Fruit fly (Drosophila melanogaster) whole organism, embryonic: Measurements from ENCODE around the gene SIFaR.

Experiments used
- CG13424 ChIP-seq: fragments of 200-800 bp; sonication (Bioruptor generic); optimal IDR thresholded peaks from 2 replicates; lab custom pipeline; 2019; ENCODE audit warnings: missing biosample characterization, mild to moderate bottlenecking, missing genetic modification characterization, moderate library complexity
- CG17385 ChIP-seq: fragments of 200-800 bp; sonication (Bioruptor generic); optimal IDR thresholded peaks from 3 replicates; lab custom pipeline; 2018; ENCODE audit warnings: missing biosample characterization, mild to moderate bottlenecking, missing genetic modification characterization
- CG17829 ChIP-seq: fragments of 200-800 bp; optimal IDR thresholded peaks from 2 replicates; lab custom pipeline; 2019; ENCODE audit warnings: missing biosample characterization, mild to moderate bottlenecking, missing genetic modification characterization, moderate library complexity
- CG18764 ChIP-seq: fragments of 200-800 bp; sonication (Bioruptor generic); optimal IDR thresholded peaks from 3 replicates; lab custom pipeline; 2016; ENCODE audit warnings: missing biosample characterization, missing genetic modification characterization
- CG3281 ChIP-seq: fragments of 200-800 bp; sonication (Bioruptor generic); optimal IDR thresholded peaks from 3 replicates; lab custom pipeline; 2017; ENCODE audit warnings: missing biosample characterization, mild to moderate bottlenecking, missing genetic modification characterization
- CG33213 ChIP-seq: fragments of 200-800 bp; sonication (Bioruptor generic); optimal IDR thresholded peaks from 3 replicates; lab custom pipeline; 2016; ENCODE audit warnings: missing biosample characterization, missing genetic modification characterization
- CG4282 ChIP-seq: fragments of 200-800 bp; sonication (Bioruptor generic); optimal IDR thresholded peaks from 2 replicates; lab custom pipeline; 2016; ENCODE audit warnings: missing biosample characterization, missing genetic modification characterization
- CG4328 ChIP-seq: fragments of 200-800 bp; sonication (Bioruptor generic); optimal IDR thresholded peaks from 3 replicates; lab custom pipeline; 2017; ENCODE audit warnings: missing biosample characterization, missing genetic modification reagents, missing genetic modification characterization
- CG7271 ChIP-seq: fragments of 200-800 bp; sonication (Bioruptor generic); optimal IDR thresholded peaks from 2 replicates; lab custom pipeline; 2018; ENCODE audit warnings: missing biosample characterization, mild to moderate bottlenecking, missing genetic modification characterization, moderate library complexity
- CG7556 ChIP-seq: fragments of 200-800 bp; sonication (Bioruptor generic); optimal IDR thresholded peaks from 2 replicates; lab custom pipeline; 2017; ENCODE audit warnings: missing biosample characterization, mild to moderate bottlenecking, missing genetic modification characterization
- CG7839 ChIP-seq: fragments of 200-800 bp; sonication (Bioruptor generic); optimal IDR thresholded peaks from 3 replicates; lab custom pipeline; 2018; ENCODE audit warnings: missing biosample characterization, mild to moderate bottlenecking, missing genetic modification characterization, moderate library complexity
- CG7928 ChIP-seq: fragments of 200-800 bp; sonication (Bioruptor generic); optimal IDR thresholded peaks from 2 replicates; lab custom pipeline; 2017; ENCODE audit warnings: missing biosample characterization, mild to moderate bottlenecking, missing genetic modification characterization
- CG7963 ChIP-seq: fragments of 200-800 bp; sonication (Bioruptor generic); IDR thresholded peaks from 3 replicates; pipeline ENCODE4 v1.3.6; 2022; ENCODE audit warnings: missing biosample characterization, missing genetic modification characterization; ENCODE audit not compliant: partially characterized antibody
- CG8388 ChIP-seq: fragments of 200-800 bp; sonication (Bioruptor generic); optimal IDR thresholded peaks from 2 replicates; lab custom pipeline; 2019; ENCODE audit warnings: missing biosample characterization, mild to moderate bottlenecking, missing genetic modification characterization, moderate library complexity
- CoRest ChIP-seq: fragments of 200-800 bp; sonication (Bioruptor generic); optimal IDR thresholded peaks from 3 replicates; lab custom pipeline; 2018; ENCODE audit warnings: missing biosample characterization, mild to moderate bottlenecking, missing genetic modification characterization, moderate library complexity
- Doc2 ChIP-seq: fragments of 200-800 bp; sonication (Bioruptor generic); IDR thresholded peaks from 2 replicates; pipeline ENCODE4 v1.3.6; 2022; ENCODE audit warnings: missing biosample characterization, missing genetic modification characterization
- Eip74EF ChIP-seq, 2 experiments: fragments of 200-800 bp in 1 of 2; fragments of >200 bp in 1 of 2; sonication (Bioruptor generic) in 1 of 2; optimal IDR thresholded peaks; 2 replicates each; lab custom pipeline; 2017 to 2019; ENCODE audit warnings: missing biosample characterization in 2 of 2, missing genetic modification characterization in 2 of 2, mild to moderate bottlenecking in 1 of 2, moderate library complexity in 1 of 2
- Ets65A ChIP-seq: fragments of 200-800 bp; sonication (Bioruptor generic); peaks from one replicate; lab custom pipeline; 2016; ENCODE audit warnings: missing biosample characterization, missing genetic modification characterization
- Ets97D ChIP-seq: fragments of 200-800 bp; sonication (Bioruptor generic); optimal IDR thresholded peaks from 3 replicates; lab custom pipeline; 2016; ENCODE audit warnings: missing biosample characterization, missing genetic modification characterization
- Lim3 ChIP-seq: fragments of 200-800 bp; sonication (Bioruptor generic); IDR thresholded peaks from 2 replicates; pipeline ENCODE4 v1.3.6; 2022; ENCODE audit warnings: missing biosample characterization, missing genetic modification characterization
- Mad ChIP-seq: fragments of 200-800 bp; sonication (Bioruptor generic); optimal IDR thresholded peaks from 2 replicates; lab custom pipeline; 2016; ENCODE audit warnings: missing biosample characterization, missing genetic modification characterization
- Mrtf ChIP-seq: fragments of 200-800 bp; sonication (Bioruptor generic); IDR thresholded peaks from 3 replicates; pipeline ENCODE4 v1.3.6; 2022; ENCODE audit warnings: missing biosample characterization, missing genetic modification characterization
- Oli ChIP-seq: fragments of 200-800 bp; sonication (Bioruptor generic); optimal IDR thresholded peaks from 2 replicates; lab custom pipeline; 2018; ENCODE audit warnings: missing biosample characterization, mild to moderate bottlenecking, missing genetic modification characterization, moderate library complexity
- PHDP ChIP-seq: fragments of 200-800 bp; sonication (Bioruptor generic); optimal IDR thresholded peaks from 3 replicates; lab custom pipeline; 2018; ENCODE audit warnings: missing biosample characterization, mild to moderate bottlenecking, missing genetic modification characterization, moderate library complexity
- Taf1 ChIP-seq: fragments of 200-800 bp; sonication (Bioruptor generic); IDR thresholded peaks from 2 replicates; pipeline ENCODE4 v1.3.6; 2022; ENCODE audit warnings: missing biosample characterization, missing genetic modification characterization
- al ChIP-seq: fragments of 200-800 bp; sonication (Bioruptor generic); IDR thresholded peaks from 2 replicates; pipeline ENCODE4 v1.3.6; 2022; ENCODE audit warnings: missing biosample characterization, missing genetic modification characterization
- bcd ChIP-seq: fragments of 200-800 bp; sonication (Bioruptor generic); optimal IDR thresholded peaks from 2 replicates; lab custom pipeline; 2017; ENCODE audit warnings: missing biosample characterization, mild to moderate bottlenecking, missing genetic modification characterization
- cato ChIP-seq: fragments of 200-800 bp; sonication (Bioruptor generic); optimal IDR thresholded peaks from 2 replicates; lab custom pipeline; 2016; ENCODE audit warnings: missing biosample characterization, missing genetic modification characterization, borderline replicate concordance
- croc ChIP-seq: fragments of 200-800 bp; sonication (Bioruptor generic); conservative IDR thresholded peaks from 3 replicates; pipeline ENCODE4 v1.3.6; 2022; ENCODE audit warnings: missing biosample characterization, missing genetic modification characterization
- cwo ChIP-seq: fragments of 200-800 bp; sonication (Bioruptor generic); optimal IDR thresholded peaks from 3 replicates; lab custom pipeline; 2017; ENCODE audit warnings: missing biosample characterization, missing genetic modification characterization, mild to moderate bottlenecking, moderate library complexity, missing genetic modification reagents
- danr ChIP-seq: fragments of 200-800 bp; sonication (Bioruptor generic); IDR thresholded peaks from 2 replicates; pipeline ENCODE4 v1.3.6; 2022; ENCODE audit warnings: missing biosample characterization, missing genetic modification characterization
- grau ChIP-seq: fragments of 200-800 bp; optimal IDR thresholded peaks from 3 replicates; lab custom pipeline; 2019; ENCODE audit warnings: missing biosample characterization, mild to moderate bottlenecking, missing genetic modification characterization, moderate library complexity
- h ChIP-seq: fragments of >200 bp; optimal IDR thresholded peaks from 2 replicates; lab custom pipeline; 2017
- hbn ChIP-seq: fragments of 200-800 bp; sonication (Bioruptor generic); IDR thresholded peaks from 2 replicates; pipeline ENCODE4 v1.3.6; 2022; ENCODE audit warnings: missing biosample characterization, missing genetic modification characterization; ENCODE audit not compliant: partially characterized antibody
- luna ChIP-seq: fragments of 200-800 bp; sonication (Bioruptor generic); optimal IDR thresholded peaks from 2 replicates; lab custom pipeline; 2016; ENCODE audit warnings: missing biosample characterization, missing genetic modification characterization
- mld ChIP-seq: fragments of 200-800 bp; sonication (Bioruptor generic); IDR thresholded peaks from 3 replicates; pipeline ENCODE4 v1.3.6; 2022; ENCODE audit warnings: missing biosample characterization, missing genetic modification characterization; ENCODE audit not compliant: partially characterized antibody
- nerfin-2 ChIP-seq: fragments of 200-800 bp; sonication (Bioruptor generic); IDR thresholded peaks from 2 replicates; pipeline ENCODE4 v1.3.6; 2022; ENCODE audit warnings: missing biosample characterization, missing genetic modification characterization; ENCODE audit not compliant: partially characterized antibody
- nom ChIP-seq: fragments of 200-800 bp; sonication (Bioruptor generic); optimal IDR thresholded peaks from 2 replicates; lab custom pipeline; 2017; ENCODE audit warnings: missing biosample characterization, missing genetic modification characterization, mild to moderate bottlenecking, moderate library complexity, missing genetic modification reagents
- p53 ChIP-seq: fragments of 200-800 bp; sonication (Bioruptor generic); optimal IDR thresholded peaks from 2 replicates; lab custom pipeline; 2016; ENCODE audit warnings: missing biosample characterization, missing genetic modification characterization
- psq ChIP-seq: fragments of 200-800 bp; sonication (Bioruptor generic); optimal IDR thresholded peaks from 2 replicates; lab custom pipeline; 2017; ENCODE audit warnings: missing biosample characterization, missing genetic modification characterization
- ranshi ChIP-seq: fragments of 200-800 bp; sonication (Bioruptor generic); IDR thresholded peaks from 2 replicates; pipeline ENCODE4 v1.3.6; 2022; ENCODE audit warnings: missing biosample characterization, missing genetic modification characterization
- run ChIP-seq: fragments of 200-800 bp; sonication (Bioruptor generic); optimal IDR thresholded peaks from 3 replicates; lab custom pipeline; 2018; ENCODE audit warnings: missing biosample characterization, mild to moderate bottlenecking, missing genetic modification characterization
- sd ChIP-seq: fragments of 200-800 bp; sonication (Bioruptor generic); optimal IDR thresholded peaks from 3 replicates; lab custom pipeline; 2018; ENCODE audit warnings: missing biosample characterization, mild to moderate bottlenecking, missing genetic modification characterization, moderate library complexity
- sens ChIP-seq: fragments of 200-800 bp; sonication (Bioruptor generic); peaks from one replicate; lab custom pipeline; 2016; ENCODE audit warnings: missing biosample characterization, missing genetic modification characterization
- sens-2 ChIP-seq: fragments of 200-800 bp; sonication (Bioruptor generic); IDR thresholded peaks from 2 replicates; pipeline ENCODE4 v1.3.6; 2022; ENCODE audit warnings: missing biosample characterization, missing genetic modification characterization
- tgo ChIP-seq: fragments of 200-800 bp; sonication (Bioruptor generic); IDR thresholded peaks from 3 replicates; pipeline ENCODE4 v1.3.6; 2022; ENCODE audit warnings: missing biosample characterization, missing genetic modification characterization
- tx ChIP-seq: fragments of 200-800 bp; sonication (Bioruptor generic); optimal IDR thresholded peaks from 2 replicates; lab custom pipeline; 2016; ENCODE audit warnings: missing biosample characterization, missing genetic modification characterization

Gene SIFaR

DNA sequence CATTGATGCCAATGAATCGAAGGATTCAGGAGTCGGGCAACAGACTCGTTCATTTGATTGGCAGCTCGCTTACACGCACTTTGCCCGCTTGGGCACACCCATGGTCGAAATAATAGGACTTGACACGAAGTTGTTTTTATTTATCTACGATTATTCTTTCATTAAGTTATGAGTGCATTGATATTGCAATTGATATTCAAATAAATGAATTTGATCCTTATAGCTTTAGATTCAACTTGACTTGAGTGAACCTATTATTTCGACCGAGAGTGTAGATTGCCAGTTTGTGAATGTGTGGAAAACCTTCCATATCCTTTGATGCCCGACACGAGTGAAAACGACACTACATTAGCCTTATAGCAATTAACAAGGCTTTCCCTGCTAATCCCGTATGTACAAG is 36.7 kb upstream of the SIFaR start (continued):
- TF ChIP-seq Oli (tag; lab: Kevin White, UChicago): peak; percentile 62
- TF ChIP-seq Ets65A (GFP tag; lab: Kevin White, UChicago): peak; percentile 37
- no peak for TF ChIP-seq mld (GFP tag; lab: Robert Waterston, UW)
- no peak for TF ChIP-seq CG7928 (GFP tag; lab: Kevin White, UChicago)
- TF ChIP-seq CG7556 (GFP tag; lab: Kevin White, UChicago): peak; percentile 57
- TF ChIP-seq CG7839 (tag; lab: Kevin White, UChicago): peak; percentile 73
- TF ChIP-seq ranshi (GFP tag; lab: Robert Waterston, UW): 0 out of 2 replicates have a peak, but pooled peaks have one; percentile 18
- TF ChIP-seq CG33213: peak; percentile 5
- peak; percentile 57; the same call in 1 of the 3 replicates for TF ChIP-seq Mrtf (GFP tag; lab: Robert Waterston, UW)

DNA sequence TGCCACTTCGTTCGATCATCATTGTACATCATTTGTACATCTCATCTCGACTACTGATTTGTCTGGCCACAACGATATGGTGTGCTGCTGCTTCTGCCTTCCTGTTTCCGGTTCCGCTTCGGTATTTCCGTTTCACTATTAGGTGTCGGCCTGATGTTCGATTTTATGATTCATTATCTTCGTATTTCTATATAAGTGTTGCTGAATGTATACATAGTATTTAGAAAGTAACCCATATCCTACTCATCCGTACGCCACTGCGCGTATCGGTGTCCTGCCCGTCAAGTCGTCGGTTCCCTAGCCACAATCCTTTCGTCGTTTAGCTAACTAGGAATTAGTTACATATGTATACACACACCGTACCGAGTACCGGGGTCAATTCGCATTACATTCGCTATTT is 25.3 kb upstream of the SIFaR start:
- TF ChIP-seq Lim3: no peak
- TF ChIP-seq CG3281 (GFP tag; lab: Kevin White, UChicago): peak; percentile 1
- TF ChIP-seq luna (GFP tag; lab: Kevin White, UChicago): no peak
- no peak for TF ChIP-seq psq
- no peak for TF ChIP-seq p53 (GFP tag; lab: Kevin White, UChicago)
- no peak for TF ChIP-seq hbn
- TF ChIP-seq run (tag; lab: Kevin White, UChicago): no peak
- no peak for TF ChIP-seq CG4282 (GFP tag; lab: Kevin White, UChicago)
- no peak for TF ChIP-seq croc (GFP tag; lab: Robert Waterston, UW)
- TF ChIP-seq nom (GFP tag; lab: Kevin White, UChicago): peak; percentile 68
- TF ChIP-seq cato (GFP tag; lab: Kevin White, UChicago): no peak
- peak; percentile 47 for TF ChIP-seq CG7271 (tag; lab: Kevin White, UChicago)
- peak; percentile 94 for TF ChIP-seq Ets65A (GFP tag; lab: Kevin White, UChicago)
- TF ChIP-seq Ets97D (GFP tag; lab: Kevin White, UChicago): peak; percentile 27
- TF ChIP-seq, all 482 proteins: peak for 5

DNA sequence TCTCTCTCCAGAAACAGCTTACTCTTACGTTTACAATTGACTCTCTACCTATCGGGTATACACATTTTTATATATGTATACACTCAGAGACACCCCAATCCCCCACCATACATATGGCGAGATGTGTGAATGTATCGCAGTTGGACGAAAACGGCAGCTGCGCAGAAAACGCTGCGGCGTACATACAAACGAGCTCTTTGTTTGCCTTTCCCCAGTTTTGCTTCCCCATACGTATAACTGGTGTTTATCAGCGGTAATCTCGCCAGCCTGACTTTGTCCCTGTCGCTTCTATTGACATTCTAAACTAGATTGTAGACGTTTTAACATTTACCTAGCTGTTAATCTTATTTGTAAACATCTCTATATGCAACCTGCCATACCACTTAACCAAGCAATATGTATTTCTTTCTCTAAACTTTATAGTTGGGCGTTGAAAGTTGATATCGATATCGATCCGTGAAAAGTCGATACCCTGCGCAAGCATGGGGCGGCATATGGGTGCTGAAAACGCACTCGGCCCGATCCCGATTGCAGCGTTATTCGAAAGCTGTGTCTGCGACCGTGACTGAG is 3.7 kb upstream of the SIFaR start:
- TF ChIP-seq CG13424 (peak; percentile 72), al (GFP tag; lab: Robert Waterston, UW) (no peak), nom (GFP tag; lab: Kevin White, UChicago) (peak; percentile 54), sd (tag; lab: Kevin White, UChicago) (peak; percentile 53), CG7271 (tag; lab: Kevin White, UChicago) (no peak), CoRest (tag; lab: Kevin White, UChicago) (peak; percentile 64), Mad (GFP tag; lab: Kevin White, UChicago) (peak; percentile 13), grau (tag; lab: Kevin White, UChicago) (peak; percentile 33), tx (GFP tag; lab: Kevin White, UChicago) (peak; percentile 43), CG8388 (GFP tag; lab: Kevin White, UChicago) (peak; percentile 60), run (tag; lab: Kevin White, UChicago) (peak; percentile 11), Taf1 (GFP tag; lab: Robert Waterston, UW) (no peak), h (lab: Kevin White, UChicago) (no peak), sens-2 (GFP tag; lab: Robert Waterston, UW) (no peak), CG17829 (tag; lab: Kevin White, UChicago) (no peak), CG17385 (GFP tag; lab: Kevin White, UChicago) (peak; percentile 69), cwo (peak; percentile 70), Doc2 (GFP tag; lab: Robert Waterston, UW) (no peak), danr (GFP tag; lab: Robert Waterston, UW) (no peak), CG7963 (GFP tag; lab: Robert Waterston, UW) (no peak), CG18764 (GFP tag; lab: Kevin White, UChicago) (peak; percentile 72), nerfin-2 (GFP tag; lab: Robert Waterston, UW) (no peak), tgo (GFP tag; lab: Robert Waterston, UW) (no peak), sens (GFP tag; lab: Kevin White, UChicago) (peak; percentile 96), bcd (GFP tag; lab: Kevin White, UChicago) (peak; percentile 45), PHDP (tag; lab: Kevin White, UChicago) (peak; percentile 74), CG4328 (GFP tag; lab: Kevin White, UChicago) (peak; percentile 85), Eip74EF (GFP tag; optimal IDR thresholded peaks at IDR 0.05; lab: Kevin White, UChicago) (peak in 1 of 2 experiments; percentile 86)
